Fruit fly (Drosophila melanogaster) whole organism, embryonic: ENCODE results near the gene snz.

Experiments used
- Ada2b ChIP-seq: fragments of 200-800 bp; sonication (Bioruptor generic); IDR thresholded peaks from 2 replicates; pipeline ENCODE4 v1.3.6; 2022; ENCODE audit warnings: missing biosample characterization, missing genetic modification characterization
- Atf-2 ChIP-seq: fragments of 200-800 bp; sonication (Bioruptor generic); optimal IDR thresholded peaks from 2 replicates; lab custom pipeline; 2016; ENCODE audit warnings: missing biosample characterization, missing genetic modification characterization
- Bgb ChIP-seq: fragments of 200-800 bp; sonication (Bioruptor generic); IDR thresholded peaks from 2 replicates; pipeline ENCODE4 v1.3.6; 2022; ENCODE audit warnings: missing biosample characterization, missing genetic modification characterization; ENCODE audit not compliant: partially characterized antibody
- CG10209 ChIP-seq: fragments of 200-800 bp; sonication (Bioruptor generic); optimal IDR thresholded peaks from 3 replicates; lab custom pipeline; 2017; ENCODE audit warnings: missing biosample characterization, mild to moderate bottlenecking, missing genetic modification characterization, missing genetic modification reagents
- CG10321 ChIP-seq: fragments of 200-800 bp; sonication (Bioruptor generic); IDR thresholded peaks from 2 replicates; pipeline ENCODE4 v1.3.6; 2022; ENCODE audit warnings: missing biosample characterization, missing genetic modification characterization
- CG12219 ChIP-seq: fragments of 200-800 bp; sonication (Bioruptor generic); optimal IDR thresholded peaks from 3 replicates; lab custom pipeline; 2018; ENCODE audit warnings: missing biosample characterization, mild to moderate bottlenecking, missing genetic modification characterization
- CG12391 ChIP-seq: fragments of 200-800 bp; sonication (Bioruptor generic); optimal IDR thresholded peaks from 3 replicates; lab custom pipeline; 2018; ENCODE audit warnings: missing biosample characterization, mild to moderate bottlenecking, missing genetic modification characterization, moderate library complexity
- CG17385 ChIP-seq: fragments of 200-800 bp; sonication (Bioruptor generic); optimal IDR thresholded peaks from 3 replicates; lab custom pipeline; 2018; ENCODE audit warnings: missing biosample characterization, mild to moderate bottlenecking, missing genetic modification characterization
- CG17802 ChIP-seq: fragments of 200-800 bp; sonication (Bioruptor generic); optimal IDR thresholded peaks from 2 replicates; lab custom pipeline; 2018; ENCODE audit warnings: missing biosample characterization, mild to moderate bottlenecking, missing genetic modification characterization, moderate library complexity
- CG30020 ChIP-seq: fragments of 200-800 bp; optimal IDR thresholded peaks from 2 replicates; lab custom pipeline; 2019; ENCODE audit warnings: missing biosample characterization, mild to moderate bottlenecking, missing genetic modification characterization, moderate library complexity
- CG6254 ChIP-seq: fragments of 200-800 bp; sonication (Bioruptor generic); optimal IDR thresholded peaks from 3 replicates; lab custom pipeline; 2017; ENCODE audit warnings: mild to moderate bottlenecking, missing biosample characterization, missing genetic modification reagents, missing genetic modification characterization
- CG6272 ChIP-seq: fragments of 200-800 bp; sonication (Bioruptor generic); IDR thresholded peaks from 2 replicates; pipeline ENCODE4 v1.3.6; 2022; ENCODE audit warnings: missing biosample characterization, missing genetic modification characterization
- CG6689 ChIP-seq: fragments of 200-800 bp; sonication (Bioruptor generic); IDR thresholded peaks from 2 replicates; pipeline ENCODE4 v1.3.6; 2022; ENCODE audit warnings: missing biosample characterization, missing genetic modification characterization
- CG7357 ChIP-seq: fragments of 200-800 bp; sonication (Bioruptor generic); IDR thresholded peaks from 3 replicates; pipeline ENCODE4 v1.3.6; 2022; ENCODE audit warnings: missing biosample characterization, missing genetic modification characterization
- CG7786 ChIP-seq: fragments of 200-800 bp; sonication (Bioruptor generic); optimal IDR thresholded peaks from 2 replicates; lab custom pipeline; 2016; ENCODE audit warnings: missing biosample characterization, missing genetic modification characterization
- CG8765 ChIP-seq: fragments of 200-800 bp; sonication (Bioruptor generic); IDR thresholded peaks from 2 replicates; pipeline ENCODE4 v1.3.6; 2022; ENCODE audit warnings: missing biosample characterization, missing genetic modification characterization
- Dll ChIP-seq: fragments of 200-800 bp; sonication (Bioruptor generic); IDR thresholded peaks from 4 replicates; pipeline ENCODE4 v1.3.6; 2022; ENCODE audit warnings: missing biosample characterization, missing genetic modification characterization; ENCODE audit not compliant: partially characterized antibody
- Drgx ChIP-seq: fragments of 200-800 bp; sonication (Bioruptor generic); IDR thresholded peaks from 2 replicates; pipeline ENCODE4 v1.3.6; 2022; ENCODE audit warnings: missing biosample characterization, missing genetic modification characterization
- E2f2 ChIP-seq: fragments of 200-800 bp; sonication (Bioruptor generic); IDR thresholded peaks from 2 replicates; pipeline ENCODE4 v1.3.6; 2022; ENCODE audit warnings: missing biosample characterization, missing genetic modification characterization
- HLH4C ChIP-seq: fragments of 200-800 bp; sonication (Bioruptor generic); IDR thresholded peaks from 3 replicates; pipeline ENCODE4 v1.3.6; 2022; ENCODE audit warnings: missing biosample characterization, missing genetic modification characterization; ENCODE audit not compliant: partially characterized antibody
- Hey ChIP-seq: fragments of 200-800 bp; sonication (Bioruptor generic); optimal IDR thresholded peaks from 3 replicates; lab custom pipeline; 2018; ENCODE audit warnings: missing biosample characterization, mild to moderate bottlenecking, missing genetic modification characterization
- Hr3 ChIP-seq: fragments of 200-800 bp; sonication (Bioruptor generic); optimal IDR thresholded peaks from 3 replicates; lab custom pipeline; 2016; ENCODE audit warnings: missing biosample characterization, missing genetic modification characterization
- Mes4 ChIP-seq: fragments of 200-800 bp; sonication (Bioruptor generic); optimal IDR thresholded peaks from 2 replicates; lab custom pipeline; 2016; ENCODE audit warnings: missing biosample characterization, missing genetic modification characterization
- Pdp1 ChIP-seq, 2 experiments: fragments of 200-800 bp; sonication (Bioruptor generic); optimal IDR thresholded peaks; 3 replicates each; lab custom pipeline; 2016; ENCODE audit warnings: missing biosample characterization in 2 of 2, missing genetic modification characterization in 2 of 2, mild to moderate bottlenecking in 1 of 2, moderate library complexity in 1 of 2
- Sry-β ChIP-seq: fragments of 200-800 bp; sonication (Bioruptor generic); optimal IDR thresholded peaks from 2 replicates; lab custom pipeline; 2018; ENCODE audit warnings: missing biosample characterization, mild to moderate bottlenecking, missing genetic modification characterization, moderate library complexity
- Stat92E ChIP-seq, 3 experiments: fragments of >200 bp in 2 of 3; fragments of 200-800 bp in 1 of 3; sonication (Bioruptor generic) in 1 of 3; optimal IDR thresholded peaks; 2 replicates each; lab custom pipeline; 2017 to 2019; ENCODE audit warnings: missing biosample characterization in 3 of 3, missing genetic modification characterization in 3 of 3, mild to moderate bottlenecking in 1 of 3, moderate library complexity in 1 of 3
- Taf1 ChIP-seq: fragments of 200-800 bp; sonication (Bioruptor generic); IDR thresholded peaks from 2 replicates; pipeline ENCODE4 v1.3.6; 2022; ENCODE audit warnings: missing biosample characterization, missing genetic modification characterization
- ara ChIP-seq: fragments of 200-800 bp; sonication (Bioruptor generic); IDR thresholded peaks from 2 replicates; pipeline ENCODE4 v1.3.6; 2022; ENCODE audit warnings: missing biosample characterization, missing genetic modification characterization
- ato ChIP-seq: fragments of 200-800 bp; sonication (Bioruptor generic); IDR thresholded peaks from 2 replicates; pipeline ENCODE4 v1.3.6; 2022; ENCODE audit warnings: missing biosample characterization, missing genetic modification characterization; ENCODE audit not compliant: partially characterized antibody
- bab2 ChIP-seq: fragments of 200-800 bp; sonication (Bioruptor generic); optimal IDR thresholded peaks from 2 replicates; lab custom pipeline; 2016; ENCODE audit warnings: missing biosample characterization, missing genetic modification characterization
- br ChIP-seq: fragments of >200 bp; optimal IDR thresholded peaks from 2 replicates; lab custom pipeline; 2017
- corto ChIP-seq: fragments of 200-800 bp; sonication (Bioruptor generic); optimal IDR thresholded peaks from 2 replicates; lab custom pipeline; 2016; ENCODE audit warnings: missing biosample characterization, mild to moderate bottlenecking, missing genetic modification characterization, moderate library complexity
- crol ChIP-seq: fragments of 200-800 bp; sonication (Bioruptor generic); IDR thresholded peaks from 2 replicates; pipeline ENCODE4 v1.3.6; 2022; ENCODE audit warnings: missing biosample characterization, missing genetic modification characterization
- crp ChIP-seq, 2 experiments: fragments of 200-800 bp; sonication (Bioruptor generic); optimal IDR thresholded peaks; 2 replicates in 1 of 2; 3 replicates in 1 of 2; lab custom pipeline; 2017; ENCODE audit warnings: missing biosample characterization in 2 of 2, missing genetic modification characterization in 2 of 2, mild to moderate bottlenecking in 1 of 2, moderate library complexity in 1 of 2
- dysf ChIP-seq: fragments of 200-800 bp; sonication (Bioruptor generic); IDR thresholded peaks from 3 replicates; pipeline ENCODE4 v1.3.6; 2022; ENCODE audit warnings: missing biosample characterization, missing genetic modification characterization
- en ChIP-seq: fragments of 200-800 bp; sonication (Bioruptor generic); optimal IDR thresholded peaks from 2 replicates; lab custom pipeline; 2016; ENCODE audit warnings: missing biosample characterization, missing genetic modification characterization
- fd102C ChIP-seq: fragments of 200-800 bp; sonication (Bioruptor generic); optimal IDR thresholded peaks from 2 replicates; lab custom pipeline; 2018; ENCODE audit warnings: missing biosample characterization, mild to moderate bottlenecking, missing genetic modification characterization, moderate library complexity
- gcm ChIP-seq: fragments of 200-800 bp; sonication (Bioruptor generic); optimal IDR thresholded peaks from 2 replicates; lab custom pipeline; 2019; ENCODE audit warnings: missing biosample characterization, mild to moderate bottlenecking, missing genetic modification characterization, moderate library complexity
- grn ChIP-seq: fragments of 200-800 bp; sonication (Bioruptor generic); optimal IDR thresholded peaks from 3 replicates; lab custom pipeline; 2017; ENCODE audit warnings: missing biosample characterization, missing genetic modification characterization
- lab ChIP-seq: fragments of 200-800 bp; sonication (Bioruptor generic); optimal IDR thresholded peaks from 3 replicates; lab custom pipeline; 2017; ENCODE audit warnings: missing biosample characterization, missing genetic modification characterization, mild to moderate bottlenecking, moderate library complexity, missing genetic modification reagents
- luna ChIP-seq: fragments of 200-800 bp; sonication (Bioruptor generic); optimal IDR thresholded peaks from 2 replicates; lab custom pipeline; 2016; ENCODE audit warnings: missing biosample characterization, missing genetic modification characterization
- nau ChIP-seq: fragments of 200-800 bp; sonication (Bioruptor generic); optimal IDR thresholded peaks from 3 replicates; lab custom pipeline; 2017; ENCODE audit warnings: missing biosample characterization, mild to moderate bottlenecking, missing genetic modification characterization, missing genetic modification reagents
- pho ChIP-seq: fragments of 200-800 bp; sonication (Bioruptor generic); optimal IDR thresholded peaks from 2 replicates; lab custom pipeline; 2016; ENCODE audit warnings: missing biosample characterization, missing genetic modification characterization
- pzg ChIP-seq: fragments of 200-800 bp; sonication (Bioruptor generic); optimal IDR thresholded peaks from 3 replicates; lab custom pipeline; 2018; ENCODE audit warnings: missing biosample characterization, mild to moderate bottlenecking, missing genetic modification characterization, moderate library complexity
- sna ChIP-seq: fragments of 200-800 bp; sonication (Bioruptor generic); IDR thresholded peaks from 2 replicates; pipeline ENCODE4 v1.3.6; 2022; ENCODE audit warnings: missing biosample characterization, missing genetic modification characterization; ENCODE audit not compliant: partially characterized antibody
- so ChIP-seq: fragments of 200-800 bp; sonication (Bioruptor generic); IDR thresholded peaks from 3 replicates; pipeline ENCODE4 v1.3.6; 2022; ENCODE audit warnings: missing biosample characterization, missing genetic modification characterization
- ssp ChIP-seq: fragments of 200-800 bp; sonication (Bioruptor generic); IDR thresholded peaks from 2 replicates; pipeline ENCODE4 v1.3.6; 2022; ENCODE audit warnings: missing biosample characterization, missing genetic modification characterization
- usp ChIP-seq: fragments of >200 bp; optimal IDR thresholded peaks from 2 replicates; lab custom pipeline; 2017; ENCODE audit warnings: missing biosample characterization, missing genetic modification characterization
- zen2 ChIP-seq: fragments of 200-800 bp; sonication (Bioruptor generic); IDR thresholded peaks from 3 replicates; pipeline ENCODE4 v1.3.6; 2022; ENCODE audit warnings: missing biosample characterization, missing genetic modification characterization; ENCODE audit not compliant: partially characterized antibody

snz gene

dm6 chrX:7967052-7967847 is 55.4 kb downstream of the snz start (continued):
- TF ChIP-seq Mes4 (GFP tag; lab: Kevin White, UChicago) (no peak), luna (GFP tag; lab: Kevin White, UChicago) (no peak), ato (GFP tag; lab: Robert Waterston, UW) (no peak), fd102C (GFP tag; lab: Kevin White, UChicago) (no peak), ara (GFP tag; lab: Robert Waterston, UW) (no peak), Sry-β (GFP tag; lab: Kevin White, UChicago) (no peak), CG7786 (GFP tag; lab: Kevin White, UChicago) (no peak), corto (GFP tag; lab: Kevin White, UChicago) (no peak), HLH4C (GFP tag; lab: Robert Waterston, UW) (no peak), CG10321 (GFP tag; lab: Robert Waterston, UW) (peak; percentile 69; the same call in 1 of the 2 replicates), bab2 (no peak), CG12391 (no peak), CG17802 (tag; lab: Kevin White, UChicago) (no peak), CG30020 (tag; lab: Kevin White, UChicago) (no peak), Hr3 (GFP tag; lab: Kevin White, UChicago) (no peak), CG6272 (GFP tag; lab: Robert Waterston, UW) (no peak), lab (GFP tag; lab: Kevin White, UChicago) (peak; percentile 10), CG8765 (GFP tag; lab: Robert Waterston, UW) (no peak), CG7357 (GFP tag; lab: Robert Waterston, UW) (no peak), zen2 (GFP tag; lab: Robert Waterston, UW) (no peak), Pdp1 (GFP tag; optimal IDR thresholded peaks at IDR 0.05; lab: Kevin White, UChicago) (peak in 1 of 2 experiments; percentile 30), CG6254 (GFP tag; lab: Kevin White, UChicago) (no peak), crol (GFP tag; lab: Robert Waterston, UW) (peak; percentile 93), CG6689 (GFP tag; lab: Robert Waterston, UW) (no peak), Ada2b (no peak), sna (GFP tag; lab: Robert Waterston, UW) (no peak), ssp (no peak), Hey (tag; lab: Kevin White, UChicago) (no peak), Drgx (GFP tag; lab: Robert Waterston, UW) (no peak), Bgb (GFP tag; lab: Robert Waterston, UW) (peak; percentile 10; the same call in 1 of the 2 replicates), dysf (0 out of 3 replicates have a peak, but pooled peaks have one; percentile 10), pho (no peak), br (lab: Kevin White, UChicago) (no peak), grn (GFP tag; lab: Kevin White, UChicago) (no peak), en (no peak), CG17385 (GFP tag; lab: Kevin White, UChicago) (no peak), Dll (GFP tag; lab: Robert Waterston, UW) (no peak), gcm (GFP tag; lab: Kevin White, UChicago) (no peak), so (no peak), CG12219 (GFP tag; lab: Kevin White, UChicago) (no peak), Atf-2 (GFP tag; lab: Kevin White, UChicago) (no peak), Taf1 (GFP tag; lab: Robert Waterston, UW) (no peak), nau (GFP tag; lab: Kevin White, UChicago) (no peak), crp (GFP tag; optimal IDR thresholded peaks at IDR 0.05; lab: Kevin White, UChicago) (peak; percentile 36 to 82), Stat92E (GFP tag; optimal IDR thresholded peaks at IDR 0.05; lab: Kevin White, UChicago) (no peak), pzg (no peak), CG10209 (GFP tag; lab: Kevin White, UChicago) (no peak), usp (GFP tag; lab: Kevin White, UChicago) (no peak), E2f2 (GFP tag; lab: Robert Waterston, UW) (no peak)
